Worm (Caenorhabditis elegans) whole organism, young adult: ENCODE results near the gene irld-38.

Experiments used
- F49E8.2 ChIP-seq: sonication (generic microtip); optimal IDR thresholded peaks from 3 replicates; lab custom pipeline; 2017; ENCODE audit warnings: missing genetic modification characterization, mild to moderate bottlenecking, missing compliant biosample characterization, antibody characterized with exemption, moderate library complexity; ENCODE audit not compliant: insufficient read depth
- attf-5 ChIP-seq: fragments of 200-800 bp; sonication (Bioruptor generic); optimal IDR thresholded peaks from 2 replicates; lab custom pipeline; 2018; ENCODE audit warnings: mild to moderate bottlenecking, missing genetic modification characterization, missing compliant biosample characterization
- dpff-1 ChIP-seq: sonication (generic microtip); optimal IDR thresholded peaks from 2 replicates; lab custom pipeline; 2017; ENCODE audit warnings: mild to moderate bottlenecking, missing genetic modification characterization, missing compliant biosample characterization
- madf-3 ChIP-seq: fragments of 200-800 bp; sonication (Bioruptor generic); IDR thresholded peaks from 2 replicates; pipeline ENCODE4 v1.3.6; 2022; ENCODE audit warnings: missing genetic modification reagents, missing genetic modification characterization, missing compliant biosample characterization
- mel-28 ChIP-seq: sonication (generic microtip); optimal IDR thresholded peaks from 2 replicates; lab custom pipeline; 2016; ENCODE audit warnings: borderline replicate concordance, mild to moderate bottlenecking, missing genetic modification characterization, missing compliant biosample characterization
- nfya-1 ChIP-seq: sonication (generic microtip); optimal IDR thresholded peaks from 2 replicates; lab custom pipeline; 2017; ENCODE audit warnings: antibody characterized with exemption, missing compliant biosample characterization, missing genetic modification characterization, borderline replicate concordance; ENCODE audit not compliant: insufficient read depth
- tlf-1 ChIP-seq: fragments of 200-800 bp; sonication (Bioruptor generic); optimal IDR thresholded peaks from 2 replicates; lab custom pipeline; 2018; ENCODE audit warnings: mild to moderate bottlenecking, missing genetic modification characterization, missing compliant biosample characterization

- TF ChIP-seq madf-3 (GFP tag; lab: Robert Waterston, UW) (no peak), attf-5 (GFP tag; lab: Kevin White, UChicago) (no peak), dpff-1 (no peak), nfya-1 (tag; lab: Kevin White, UChicago) (no peak), F49E8.2 (tag; lab: Kevin White, UChicago) (no peak), tlf-1 (no peak), mel-28 (tag; lab: Kevin White, UChicago) (no peak)
These were observed 22.0 kb upstream of the irld-38 start, which contains the start of gene C50H11.8 for ce11 chrV:3054254-3054653.
